Fruit fly (Drosophila melanogaster): ENCODE measurements around the gene CG31189.

The CG31189 gene

DNA sequence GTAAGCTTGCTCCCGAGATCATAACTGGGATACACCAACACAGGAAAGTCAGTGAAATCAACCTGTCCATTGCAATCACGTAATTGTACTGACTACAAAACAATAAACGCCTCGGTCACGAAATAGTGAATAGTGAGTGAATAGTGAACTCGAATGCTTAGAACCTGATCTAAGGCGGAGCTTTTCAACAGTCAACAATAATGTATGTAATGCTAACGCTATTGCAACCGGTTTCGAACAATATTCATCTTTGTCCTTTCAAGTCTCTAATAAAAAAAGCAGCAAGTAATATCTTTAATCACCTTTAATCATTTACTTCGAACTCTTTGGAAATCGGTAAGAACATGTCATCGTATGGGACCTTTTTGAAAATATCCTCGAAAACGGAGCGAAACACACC, at the start of gene CG31189:
Gene CG31189 (minus strand): TSS at position 101 of the 400 bp plus-strand sequence.
- TF ChIP-seq psq (optimal IDR thresholded peaks at IDR 0.05) (no peak), ttk (optimal IDR thresholded peaks at IDR 0.05) (no peak), insv (optimal IDR thresholded peaks at IDR 0.05) (no peak), h (optimal IDR thresholded peaks at IDR 0.05) (no peak)

DNA sequence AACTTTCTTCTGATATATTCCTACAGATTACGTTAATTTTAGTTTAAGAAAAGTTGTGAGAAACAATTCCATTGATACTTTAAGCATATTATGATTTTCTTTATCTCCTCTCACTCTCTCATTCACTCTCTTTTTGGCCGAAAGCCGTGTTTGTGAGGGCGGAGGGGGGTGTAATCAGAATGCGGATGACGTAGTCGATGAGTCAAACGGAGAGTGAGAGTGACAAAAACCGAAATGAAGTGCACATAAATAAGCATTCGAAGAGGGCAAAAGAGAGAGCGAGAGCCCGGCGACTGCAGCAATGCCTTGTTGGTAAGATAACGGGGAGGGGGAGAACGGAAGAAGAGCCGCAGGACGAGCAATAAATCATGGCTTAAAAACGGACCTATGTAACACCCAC, 48.6 kb upstream of the CG31189 start:
- TF ChIP-seq psq (optimal IDR thresholded peaks at IDR 0.05) (no peak), Myc (optimal IDR thresholded peaks at IDR 0.05) (no peak), insv (optimal IDR thresholded peaks at IDR 0.05) (no peak), h (optimal IDR thresholded peaks at IDR 0.05) (no peak)

DNA sequence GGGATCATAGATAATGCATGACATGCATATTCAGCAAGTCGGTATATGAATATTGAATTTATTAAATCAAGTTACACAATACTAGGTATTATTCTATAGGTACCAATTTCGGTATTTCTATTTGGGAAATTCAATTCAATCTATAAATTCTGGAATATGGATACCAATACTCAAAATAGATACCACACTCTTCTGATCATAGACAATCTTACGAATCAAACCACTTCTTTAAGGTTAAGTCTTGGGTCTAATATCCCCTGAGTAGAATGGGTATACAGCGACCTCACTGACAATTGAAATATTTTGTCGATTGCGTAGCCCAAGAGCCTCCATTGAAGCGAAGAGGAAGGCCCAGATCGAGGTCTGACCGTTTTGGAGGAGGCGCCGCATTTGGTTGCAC, 47.2 kb upstream of the CG31189 start:
- TF ChIP-seq h (optimal IDR thresholded peaks at IDR 0.05) = no peak
- TF ChIP-seq psq (optimal IDR thresholded peaks at IDR 0.05) = no peak
- TF ChIP-seq insv (optimal IDR thresholded peaks at IDR 0.05) = no peak
- TF ChIP-seq Myc (optimal IDR thresholded peaks at IDR 0.05) = no peak
- TF ChIP-seq ttk (optimal IDR thresholded peaks at IDR 0.05) = no peak
- no peak for TF ChIP-seq Sin3A (optimal IDR thresholded peaks at IDR 0.05)

DNA sequence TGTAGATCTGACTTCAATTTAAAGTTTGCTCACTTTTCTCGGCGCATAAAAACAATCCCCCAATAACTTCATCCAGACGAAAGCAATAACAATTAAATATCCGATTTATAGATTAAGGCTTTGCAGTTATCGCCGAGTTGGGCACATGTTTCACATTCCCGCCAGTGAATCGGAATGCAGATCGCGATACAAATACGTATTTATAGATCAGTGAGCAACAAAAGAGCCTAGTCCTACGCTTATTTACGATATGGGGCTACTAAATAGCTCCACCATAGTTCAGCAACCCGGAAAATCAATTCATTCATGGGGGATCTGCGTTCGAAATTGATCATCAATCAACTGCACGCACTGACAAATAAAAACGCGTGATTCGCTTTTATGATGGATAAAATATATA, 46.4 kb upstream of the CG31189 start:
- no peak for TF ChIP-seq psq (optimal IDR thresholded peaks at IDR 0.05)
- no peak for TF ChIP-seq Myc (optimal IDR thresholded peaks at IDR 0.05)
- TF ChIP-seq ttk (optimal IDR thresholded peaks at IDR 0.05) = no peak
- no peak for TF ChIP-seq insv (optimal IDR thresholded peaks at IDR 0.05)
- no peak for TF ChIP-seq h (optimal IDR thresholded peaks at IDR 0.05)
- TF ChIP-seq Sin3A (optimal IDR thresholded peaks at IDR 0.05) = no peak

DNA sequence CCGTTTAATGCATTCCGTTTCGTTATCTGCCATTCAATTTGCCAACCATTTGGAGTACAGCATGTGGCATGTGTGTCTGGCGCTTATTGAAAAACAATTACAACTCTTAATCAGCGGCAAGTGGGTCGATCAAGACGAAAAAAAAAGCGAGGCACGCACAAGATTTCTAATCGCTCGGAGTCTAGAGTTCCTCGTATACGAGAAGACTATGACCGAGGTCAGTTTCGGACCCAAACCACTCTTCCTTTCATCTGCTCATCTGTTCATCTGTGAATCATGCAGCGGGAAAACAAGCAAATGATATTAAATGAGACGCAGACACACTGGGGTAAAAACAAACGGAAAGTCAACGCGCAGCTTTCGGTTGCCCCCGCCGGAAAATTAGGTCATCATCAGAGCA, 45.9 kb upstream of the CG31189 start:
- TF ChIP-seq h (optimal IDR thresholded peaks at IDR 0.05) = no peak

DNA sequence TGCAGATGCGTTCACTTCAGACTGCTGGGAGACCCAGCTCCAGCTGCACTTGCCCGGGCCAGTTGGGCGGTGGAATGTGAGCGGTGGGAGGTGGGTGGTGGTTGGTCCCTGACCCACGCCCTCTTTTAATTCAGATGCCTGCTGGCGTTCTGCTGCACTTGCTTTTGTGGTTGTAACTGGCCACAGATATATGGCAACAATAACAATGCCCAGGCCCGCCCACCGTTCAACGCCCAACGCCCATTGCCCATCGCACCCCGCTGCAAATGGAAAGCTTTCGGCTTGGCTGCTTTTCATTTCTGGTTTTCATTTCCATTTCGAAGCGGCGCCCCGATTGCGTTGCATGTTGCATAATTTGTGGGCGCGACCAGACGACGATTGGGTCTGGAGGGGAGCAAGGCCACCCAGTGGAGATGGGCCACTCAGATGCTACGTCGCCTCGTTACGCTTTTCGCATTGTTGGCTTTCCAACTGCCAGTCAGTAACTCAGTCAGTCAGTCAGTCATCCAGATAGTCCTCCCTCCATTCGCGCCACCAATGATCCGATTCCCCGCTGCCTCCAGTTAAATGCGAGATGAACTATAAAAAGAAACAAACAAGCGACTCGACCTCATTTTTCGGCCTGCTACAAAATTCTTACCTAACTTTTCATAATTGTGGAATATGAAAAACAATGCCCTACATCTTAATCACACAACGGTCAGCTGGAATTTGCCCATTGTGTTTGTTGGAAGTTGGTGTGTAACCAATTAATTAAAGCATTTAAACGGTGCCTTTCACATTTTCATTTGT, 44.8 kb upstream of the CG31189 start:
- no peak for TF ChIP-seq Myc (optimal IDR thresholded peaks at IDR 0.05)
- no peak for TF ChIP-seq h (optimal IDR thresholded peaks at IDR 0.05)
- TF ChIP-seq Sin3A (optimal IDR thresholded peaks at IDR 0.05) = no peak
- TF ChIP-seq insv (optimal IDR thresholded peaks at IDR 0.05) = no peak
- TF ChIP-seq ttk (optimal IDR thresholded peaks at IDR 0.05) = no peak

DNA sequence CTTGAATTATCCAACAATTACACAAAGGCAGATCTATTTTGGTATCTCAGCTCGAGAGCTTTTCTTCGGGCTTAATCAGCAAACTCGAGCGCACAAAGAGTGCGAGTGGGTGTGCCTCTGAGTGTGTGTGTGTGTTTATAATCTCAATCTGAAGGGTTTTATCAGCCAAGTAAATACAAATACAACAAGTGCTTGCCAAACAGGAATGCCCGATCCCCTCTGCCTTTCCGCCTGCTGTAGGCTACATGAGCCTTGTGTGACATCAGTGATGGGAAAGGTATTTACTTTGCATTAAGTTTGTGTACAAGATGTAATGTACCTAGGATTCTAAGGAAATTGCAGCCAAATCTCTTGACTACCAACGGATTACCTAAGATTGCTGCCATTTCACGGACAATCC, 43.8 kb upstream of the CG31189 start:
- TF ChIP-seq psq (optimal IDR thresholded peaks at IDR 0.05) = no peak
- TF ChIP-seq Sin3A (optimal IDR thresholded peaks at IDR 0.05) = no peak
- no peak for TF ChIP-seq insv (optimal IDR thresholded peaks at IDR 0.05)
- no peak for TF ChIP-seq Myc (optimal IDR thresholded peaks at IDR 0.05)
- no peak for TF ChIP-seq ttk (optimal IDR thresholded peaks at IDR 0.05)
- TF ChIP-seq h (optimal IDR thresholded peaks at IDR 0.05) = no peak

DNA sequence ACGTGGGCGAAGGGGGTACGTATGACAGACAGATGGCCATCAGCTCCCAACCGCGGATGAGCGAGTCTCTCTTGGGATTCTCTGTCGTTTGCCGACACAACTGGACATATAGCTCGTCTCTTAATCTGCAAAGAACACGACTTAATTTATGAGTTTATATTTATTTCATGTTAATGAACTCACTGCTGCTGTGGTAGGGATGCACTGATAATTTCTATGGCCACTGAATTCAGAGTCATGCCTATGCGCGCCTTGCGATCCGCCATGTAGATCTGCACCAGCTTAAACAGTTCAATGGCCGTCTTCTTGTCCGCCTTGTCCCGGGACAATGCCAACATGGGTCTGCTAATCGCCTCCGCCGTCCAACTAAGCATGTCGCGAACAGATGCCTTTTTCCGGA, 39.3 kb upstream of the CG31189 start:
- TF ChIP-seq insv (optimal IDR thresholded peaks at IDR 0.05) (no peak), h (optimal IDR thresholded peaks at IDR 0.05) (no peak), Myc (optimal IDR thresholded peaks at IDR 0.05) (no peak), Sin3A (optimal IDR thresholded peaks at IDR 0.05) (no peak), psq (optimal IDR thresholded peaks at IDR 0.05) (no peak), ttk (optimal IDR thresholded peaks at IDR 0.05) (no peak)

DNA sequence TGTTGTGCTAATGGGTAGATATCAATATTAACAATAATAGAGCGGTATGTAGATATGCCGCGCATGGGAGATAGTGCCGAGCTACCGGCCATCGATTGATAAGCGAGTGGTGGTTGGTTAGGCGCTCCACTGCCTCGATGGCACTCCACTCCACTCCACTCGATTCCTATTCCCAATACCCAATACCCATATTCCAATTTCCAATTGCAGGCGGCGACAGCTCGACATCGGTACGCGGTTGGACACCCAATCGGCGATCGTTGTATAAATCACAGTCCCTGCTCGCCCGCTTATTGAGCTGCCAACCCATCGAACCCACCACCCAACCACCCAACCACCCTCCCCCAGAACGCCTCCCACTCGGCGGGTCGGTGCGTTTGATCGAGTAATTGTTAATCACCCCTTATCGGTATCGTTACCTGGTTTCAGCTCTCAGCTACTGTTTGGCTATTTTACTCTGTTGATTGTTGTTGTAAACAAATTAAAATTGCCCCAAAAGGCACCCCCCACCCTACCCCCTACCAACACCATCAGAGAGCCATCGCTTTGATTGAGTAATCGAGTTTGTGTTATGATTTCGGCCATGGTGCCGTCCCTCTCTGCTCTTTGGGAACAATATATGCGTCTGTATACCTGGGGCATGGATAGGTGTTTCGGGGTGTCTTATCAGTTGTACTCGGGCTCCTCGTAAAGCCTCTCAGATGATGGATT, 35.4 kb upstream of the CG31189 start, which contains the start of gene HHEX:
Gene HHEX (minus strand): TSS at position 51 of the 711 bp plus-strand sequence.
- TF ChIP-seq insv (optimal IDR thresholded peaks at IDR 0.05) = no peak
- TF ChIP-seq Sin3A (optimal IDR thresholded peaks at IDR 0.05) = no peak
- no peak for TF ChIP-seq h (optimal IDR thresholded peaks at IDR 0.05)

DNA sequence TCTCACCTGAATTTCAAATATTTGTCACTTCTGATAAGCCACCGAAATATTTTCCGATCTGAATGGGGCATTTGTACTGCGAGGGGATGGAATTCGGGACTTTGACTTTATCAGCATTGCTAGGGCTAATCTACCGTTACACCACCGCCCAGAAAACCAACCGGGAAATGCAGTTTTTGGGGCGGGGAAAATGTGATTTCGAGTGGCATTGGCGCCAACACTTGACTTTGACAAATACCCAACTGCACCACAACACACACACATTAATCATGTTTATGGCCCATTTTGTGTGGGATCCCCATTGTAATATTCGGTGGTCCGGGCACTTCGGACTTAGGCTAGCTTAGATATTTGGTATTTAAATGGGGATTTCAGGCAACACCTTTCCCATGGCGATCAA, 33.3 kb upstream of the CG31189 start:
- TF ChIP-seq insv (optimal IDR thresholded peaks at IDR 0.05) (no peak), Sin3A (optimal IDR thresholded peaks at IDR 0.05) (no peak), Myc (optimal IDR thresholded peaks at IDR 0.05) (no peak), psq (optimal IDR thresholded peaks at IDR 0.05) (no peak), ttk (optimal IDR thresholded peaks at IDR 0.05) (no peak), h (optimal IDR thresholded peaks at IDR 0.05) (no peak)

DNA sequence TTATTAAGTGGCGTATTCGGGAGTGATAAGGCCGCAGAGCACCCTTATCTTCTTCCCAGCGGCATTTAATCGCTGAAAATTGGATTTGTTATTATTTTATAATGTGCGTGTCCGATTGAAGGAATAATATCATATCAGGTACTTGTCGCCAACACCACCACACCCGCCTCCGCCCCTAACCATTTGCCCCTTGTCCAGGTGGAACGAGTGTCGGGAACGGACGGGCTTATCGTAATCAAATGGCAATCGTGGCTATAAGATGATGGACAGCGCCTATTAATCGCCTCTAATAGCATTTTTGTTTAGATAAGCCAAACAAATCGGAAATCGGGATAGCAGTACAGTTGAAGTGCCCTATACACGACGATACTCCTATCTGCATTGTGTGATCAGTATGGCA, 32.6 kb upstream of the CG31189 start:
- no peak for TF ChIP-seq ttk (optimal IDR thresholded peaks at IDR 0.05)
- TF ChIP-seq Myc (optimal IDR thresholded peaks at IDR 0.05) = no peak
- no peak for TF ChIP-seq h (optimal IDR thresholded peaks at IDR 0.05)
- no peak for TF ChIP-seq Sin3A (optimal IDR thresholded peaks at IDR 0.05)
- no peak for TF ChIP-seq psq (optimal IDR thresholded peaks at IDR 0.05)
- TF ChIP-seq insv (optimal IDR thresholded peaks at IDR 0.05) = no peak

DNA sequence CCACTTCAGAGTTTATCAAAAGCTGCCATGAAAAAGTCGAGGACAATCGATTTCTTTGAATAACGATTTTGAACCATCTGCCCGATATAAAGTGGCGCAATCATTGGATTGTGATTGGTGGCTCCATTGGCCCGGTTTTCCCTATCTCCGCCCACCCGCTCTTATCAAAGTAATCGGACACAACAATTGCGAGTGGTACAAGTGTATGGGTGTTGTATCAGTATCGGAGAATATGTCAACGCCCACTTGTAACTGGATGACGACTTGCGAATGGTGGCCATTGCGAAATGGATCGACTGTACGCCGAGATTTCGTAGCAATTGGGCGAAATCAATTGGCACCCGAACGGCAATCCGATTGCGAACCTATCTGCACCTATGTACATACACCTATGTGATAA, 31.9 kb upstream of the CG31189 start:
- TF ChIP-seq h (optimal IDR thresholded peaks at IDR 0.05) (no peak), ttk (optimal IDR thresholded peaks at IDR 0.05) (no peak), psq (optimal IDR thresholded peaks at IDR 0.05) (no peak), Myc (optimal IDR thresholded peaks at IDR 0.05) (no peak), insv (optimal IDR thresholded peaks at IDR 0.05) (no peak), Sin3A (optimal IDR thresholded peaks at IDR 0.05) (no peak)

DNA sequence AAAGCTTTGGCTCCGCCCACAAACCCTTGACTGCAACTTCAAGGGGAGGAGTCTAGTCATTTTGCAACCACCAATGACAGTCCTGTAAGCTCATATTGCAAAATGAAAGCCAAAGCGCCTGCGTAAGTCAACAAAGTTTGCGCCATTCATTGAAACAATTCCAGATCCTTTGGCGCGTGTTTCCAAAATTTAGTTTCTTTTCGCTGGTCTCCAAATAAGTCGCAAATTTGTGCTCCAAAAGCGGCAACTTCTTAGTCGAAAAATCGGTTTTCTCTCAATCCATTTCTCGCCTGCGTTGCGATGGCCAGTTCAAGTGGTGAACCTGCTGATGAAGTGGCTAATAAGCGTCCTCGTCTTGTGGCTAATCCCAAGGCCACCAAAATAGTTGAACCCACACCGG, 28.1 kb upstream of the CG31189 start, which contains the start of gene dmrt93B:
Gene dmrt93B (plus strand): TSS at position 301 of the 400 bp plus-strand sequence.
- TF ChIP-seq psq (optimal IDR thresholded peaks at IDR 0.05) (no peak), insv (optimal IDR thresholded peaks at IDR 0.05) (no peak)
